Worm (Caenorhabditis elegans): ENCODE measurements around the gene F14D2.7.

The F14D2.7 gene

ce11 chrII:3347940-3348610 is 9.6 kb upstream of the F14D2.7 start, which contains the start of the genes F14D2.14 and bath-29:
Gene F14D2.14 (minus strand): TSS chrII:3347990.
Gene bath-29 (plus strand): TSS chrII:3348560.
- no peak for TF ChIP-seq unc-62 (GFP tag; optimal IDR thresholded peaks at IDR 0.05)

ce11 chrII:3346328-3346780 is 7.9 kb upstream of the F14D2.7 start, which contains the start of gene bath-30:
Gene bath-30 (minus strand): TSS chrII:3346378.
- TF ChIP-seq unc-62 (GFP tag; optimal IDR thresholded peaks at IDR 0.05) = no peak

ce11 chrII:3344917-3345316 is 6.5 kb upstream of the F14D2.7 start, which contains the start of gene bath-28:
Gene bath-28 (minus strand): TSS chrII:3344967.
- TF ChIP-seq unc-62 (GFP tag; optimal IDR thresholded peaks at IDR 0.05) = no peak

DNA sequence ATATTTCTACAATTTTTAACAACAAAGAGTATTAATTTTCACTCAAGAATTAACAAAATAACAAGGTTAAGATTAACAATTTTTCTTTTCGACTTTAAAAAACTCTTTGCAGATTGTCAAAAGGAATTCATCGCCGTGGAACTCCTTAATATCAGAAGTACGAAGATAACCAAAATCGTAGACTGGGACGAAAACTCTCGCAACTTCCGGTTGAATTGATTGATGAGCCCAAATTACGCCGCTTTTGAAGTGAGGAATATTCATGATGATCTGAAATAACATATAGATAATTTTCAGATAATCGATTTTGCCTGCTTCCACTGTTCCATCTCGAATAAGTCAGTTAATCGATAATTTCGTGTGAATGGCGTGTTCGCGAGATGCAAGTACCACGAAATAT is 5.3 kb upstream of the F14D2.7 start, which contains the start of gene F14D2.15:
Gene F14D2.15, minus strand, starts transcription at position 101 of the 400 bp plus-strand sequence.
- no peak for TF ChIP-seq unc-62 (GFP tag; optimal IDR thresholded peaks at IDR 0.05)

DNA sequence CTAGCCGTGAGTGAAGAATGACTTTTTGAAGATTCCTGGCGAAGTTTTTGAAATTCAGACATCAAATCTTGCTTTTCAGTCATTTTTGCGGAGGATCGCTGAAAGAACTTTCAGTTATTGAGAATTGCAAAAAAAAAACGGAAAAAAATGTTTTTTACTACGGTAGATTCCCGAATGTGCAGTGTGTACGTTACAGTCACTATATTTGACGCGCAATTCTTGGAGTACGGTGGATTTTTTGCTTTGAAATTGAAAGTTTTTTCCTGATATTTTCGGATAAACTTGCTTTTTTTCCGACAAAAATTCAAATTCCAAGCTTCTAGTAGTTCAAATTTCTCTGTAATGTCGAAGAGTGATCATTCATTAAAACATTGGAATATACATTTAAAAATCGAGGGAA is 3.5 kb upstream of the F14D2.7 start, which contains the start of gene F14D2.11:
Gene F14D2.11, minus strand, starts transcription at position 101 of the 400 bp plus-strand sequence.
- no peak for TF ChIP-seq unc-62 (GFP tag; optimal IDR thresholded peaks at IDR 0.05)

ce11 chrII:3340818-3341217 is 2.4 kb upstream of the F14D2.7 start:
- TF ChIP-seq unc-62 (GFP tag; optimal IDR thresholded peaks at IDR 0.05) = no peak

DNA sequence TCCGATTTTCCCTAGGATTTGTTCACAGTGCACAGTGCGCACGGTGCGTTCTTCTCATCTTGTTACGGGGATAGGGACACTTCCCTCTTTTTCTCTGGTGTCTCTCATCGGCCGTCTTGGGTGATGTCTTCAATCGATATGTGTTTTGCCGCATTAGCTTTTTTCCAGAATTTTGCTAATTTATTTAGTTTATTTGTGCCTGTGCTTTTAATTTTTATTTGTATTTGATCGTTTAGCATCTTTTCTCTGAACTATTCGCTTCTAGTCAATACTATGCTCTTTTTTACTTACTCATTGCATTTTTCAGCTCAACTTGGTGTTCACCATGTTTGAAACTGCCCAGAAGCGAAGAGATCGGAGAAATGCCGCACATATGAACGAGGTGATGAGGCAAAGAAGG is 1.8 kb upstream of the F14D2.7 start, which contains the start of gene F14D2.5:
Gene F14D2.5, plus strand, starts transcription at position 301 of the 400 bp plus-strand sequence.
- TF ChIP-seq unc-62 (GFP tag; optimal IDR thresholded peaks at IDR 0.05) = no peak

DNA sequence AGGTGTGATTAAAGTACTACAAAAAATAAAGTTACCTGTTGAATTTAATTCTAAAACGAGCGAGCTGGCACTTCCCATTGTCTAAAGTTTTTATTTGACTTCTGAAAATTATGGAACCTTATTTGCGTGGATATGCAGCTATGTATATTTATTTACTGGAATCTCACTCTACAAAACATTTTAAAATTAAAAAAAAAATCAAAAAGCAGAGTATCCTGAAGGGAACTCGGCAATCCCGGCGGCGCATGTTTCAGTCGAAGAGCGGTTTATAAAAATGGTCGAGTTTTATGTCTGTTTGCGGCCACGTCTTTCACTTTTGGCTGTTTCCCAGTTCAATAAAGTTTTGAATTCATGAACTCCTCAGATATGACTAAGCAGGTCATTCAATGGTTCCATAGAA is 1.4 kb downstream of the F14D2.7 start, which contains the start of gene F14D2.19:
Gene F14D2.19, minus strand, starts transcription at position 101 of the 400 bp plus-strand sequence.
- no peak for TF ChIP-seq unc-62 (GFP tag; optimal IDR thresholded peaks at IDR 0.05)

DNA sequence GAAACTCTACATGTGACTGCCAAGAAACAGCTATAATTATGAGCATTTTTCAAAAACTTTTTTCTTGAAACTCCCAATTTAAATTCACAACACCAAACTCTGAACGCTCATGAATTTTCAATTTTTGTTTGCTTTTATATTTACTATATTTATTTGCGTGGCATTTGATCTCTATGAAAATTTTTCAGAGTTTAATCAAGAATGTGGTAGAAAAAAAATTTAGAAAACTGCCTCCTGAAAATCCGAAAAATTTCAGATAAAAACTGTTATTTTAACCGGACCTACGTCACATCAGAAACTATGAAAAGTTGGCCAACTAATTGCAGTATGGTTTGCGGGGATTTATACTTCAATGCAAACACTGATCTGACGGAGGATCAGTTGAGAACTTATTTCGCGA is 6.4 kb downstream of the F14D2.7 start, which contains the start of gene irld-27:
Gene irld-27, plus strand, starts transcription at position 301 of the 400 bp plus-strand sequence.
- TF ChIP-seq unc-62 (GFP tag; optimal IDR thresholded peaks at IDR 0.05) = no peak

- TF ChIP-seq unc-62 (GFP tag; optimal IDR thresholded peaks at IDR 0.05) = no peak
Observed at ce11 chrII:3327104-3327503, 11.4 kb downstream of the F14D2.7 start, which contains the start of gene Y46D2A.3. Gene Y46D2A.3 (minus strand): TSS chrII:3327204.

DNA sequence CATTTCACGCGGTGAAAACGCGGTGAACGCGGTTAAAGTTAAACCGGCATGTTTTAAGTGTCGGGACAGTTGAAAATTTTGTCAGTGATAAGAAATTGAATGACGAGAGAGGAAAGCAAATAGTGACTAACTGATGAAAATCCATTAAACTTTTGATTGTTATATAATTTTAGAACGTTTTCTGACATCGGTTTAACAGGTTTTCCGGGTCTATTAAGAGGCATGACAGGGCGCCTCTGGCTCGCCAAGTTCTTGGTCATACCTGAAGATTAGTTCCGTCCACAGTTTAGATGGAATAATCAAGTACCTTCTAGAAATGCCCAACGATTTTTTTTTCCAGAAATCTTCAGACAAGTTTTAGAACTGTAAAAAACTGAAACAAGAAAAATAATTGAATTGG is 15.3 kb downstream of the F14D2.7 start, which contains the start of gene Y46D2A.2:
Gene Y46D2A.2, minus strand, starts transcription at position 101 of the 400 bp plus-strand sequence.
- TF ChIP-seq unc-62 (GFP tag; optimal IDR thresholded peaks at IDR 0.05) = no peak

DNA sequence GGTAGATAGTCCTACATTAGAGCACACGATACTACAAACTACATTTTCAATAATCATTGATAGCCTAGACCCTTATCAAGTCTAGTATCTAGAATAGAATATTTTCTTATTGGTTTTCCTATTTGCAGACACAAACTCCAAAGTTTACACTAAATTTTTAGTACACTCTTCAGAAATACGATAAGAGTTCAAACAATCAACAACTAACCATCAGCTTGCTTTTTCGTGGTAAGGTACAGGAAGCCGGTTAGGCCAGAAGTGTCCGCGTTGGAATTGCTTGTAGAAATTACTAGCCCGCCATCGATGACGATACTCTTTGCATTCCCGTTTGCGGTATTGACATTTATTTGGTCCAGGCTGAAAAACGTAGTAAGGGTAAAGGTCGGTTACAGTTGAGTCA is 16.2 kb downstream of the F14D2.7 start, which contains the start of gene Y46D2A.1:
Gene Y46D2A.1, plus strand, starts transcription at position 301 of the 400 bp plus-strand sequence.
- TF ChIP-seq unc-62 (GFP tag; optimal IDR thresholded peaks at IDR 0.05) = no peak

DNA sequence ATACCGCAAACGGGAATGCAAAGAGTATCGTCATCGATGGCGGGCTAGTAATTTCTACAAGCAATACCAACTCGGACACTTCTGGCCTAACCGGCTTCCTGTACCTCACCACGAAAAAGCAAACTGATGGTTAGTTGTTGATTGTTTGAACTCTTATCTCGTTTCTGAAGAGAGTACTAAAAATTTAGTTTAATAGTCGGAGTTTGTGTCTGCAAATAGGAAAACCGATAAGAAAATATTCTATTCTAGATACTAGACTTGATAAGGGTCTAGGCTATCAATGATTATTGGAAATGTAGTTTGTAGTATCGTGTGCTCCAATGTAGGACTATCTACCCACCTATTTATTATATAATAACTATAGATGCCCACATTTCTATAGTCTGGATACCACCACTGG is 19.6 kb downstream of the F14D2.7 start:
- no peak for TF ChIP-seq unc-62 (GFP tag; optimal IDR thresholded peaks at IDR 0.05)

DNA sequence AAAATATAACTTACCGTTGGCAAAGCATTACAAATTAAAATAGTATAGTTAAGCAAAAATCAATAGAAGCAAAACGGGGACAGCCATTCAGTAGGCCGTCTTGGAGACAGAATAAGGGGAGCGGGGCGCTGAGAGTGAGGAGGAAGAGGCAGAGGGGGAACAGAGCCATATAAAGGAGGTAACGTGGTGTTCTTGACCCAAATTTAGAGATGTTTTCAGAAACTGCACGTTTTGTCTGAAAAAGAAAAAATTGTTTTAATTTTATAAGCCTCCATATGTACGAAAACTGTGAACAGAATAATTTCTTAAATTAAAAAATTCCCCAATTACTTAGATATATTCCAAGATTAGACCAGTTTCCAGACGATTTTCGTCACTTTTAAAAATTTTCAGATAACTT is 25.0 kb downstream of the F14D2.7 start, which contains the start of gene F39E9.6:
Gene F39E9.6, minus strand, starts transcription at position 101 of the 400 bp plus-strand sequence.
- TF ChIP-seq unc-62 (GFP tag; optimal IDR thresholded peaks at IDR 0.05) = no peak

- TF ChIP-seq unc-62 (GFP tag; optimal IDR thresholded peaks at IDR 0.05) = no peak
Observed at ce11 chrII:3310957-3311657, 27.3 kb downstream of the F14D2.7 start.

DNA sequence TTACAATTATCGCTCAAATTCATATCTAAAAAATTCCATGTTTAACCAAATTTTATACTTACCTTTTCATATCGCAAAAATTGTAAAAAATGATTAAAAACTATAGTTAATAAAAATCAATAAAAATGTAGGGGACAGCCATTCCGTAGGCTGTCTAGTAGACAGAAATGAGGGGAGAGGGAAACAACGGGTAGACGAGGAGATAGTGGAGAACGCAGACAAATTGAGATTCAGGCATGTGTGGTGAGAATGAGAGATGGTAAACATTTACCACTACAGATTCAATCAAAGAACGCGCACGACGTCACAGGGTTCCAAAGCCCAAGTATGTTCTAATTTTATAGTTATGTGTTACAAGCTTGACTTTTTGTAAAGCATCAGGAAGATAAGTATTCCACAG is 34.9 kb downstream of the F14D2.7 start:
- TF ChIP-seq unc-62 (GFP tag; optimal IDR thresholded peaks at IDR 0.05) = no peak

Data from whole organism, dauer.